Worm (Caenorhabditis elegans) whole organism, midembryonic: ENCODE data around the gene eat-17.

ENCODE experiments used
- cog-1 ChIP-seq: sonication (generic microtip); optimal IDR thresholded peaks from 2 replicates; lab custom pipeline; 2016; ENCODE audit warnings: missing genetic modification characterization, missing compliant biosample characterization
- flt-1 ChIP-seq: fragments of 200-800 bp; sonication (Bioruptor generic); IDR thresholded peaks from 2 replicates; pipeline ENCODE4 v1.3.6; 2022; ENCODE audit warnings: missing genetic modification characterization, missing compliant biosample characterization
- klf-2 ChIP-seq: fragments of 200-800 bp; sonication (Bioruptor generic); conservative IDR thresholded peaks from 2 replicates; pipeline ENCODE4 v1.3.6; 2022; ENCODE audit warnings: missing genetic modification reagents, missing genetic modification characterization, missing compliant biosample characterization
- med-1 ChIP-seq: sonication (generic microtip); optimal IDR thresholded peaks from 2 replicates; lab custom pipeline; 2017; ENCODE audit warnings: missing genetic modification characterization, mild to moderate bottlenecking, missing compliant biosample characterization, antibody characterized with exemption, missing genetic modification reagents; ENCODE audit not compliant: insufficient read depth
- ztf-23 ChIP-seq: fragments of 200-800 bp; sonication (Bioruptor generic); IDR thresholded peaks from 2 replicates; pipeline ENCODE4 v1.3.6; 2022; ENCODE audit warnings: missing genetic modification reagents, missing genetic modification characterization, missing compliant biosample characterization
- ztf-29 ChIP-seq: fragments of 200-800 bp; sonication (Bioruptor generic); IDR thresholded peaks from 2 replicates; pipeline ENCODE4 v1.3.6; 2022; ENCODE audit warnings: missing genetic modification reagents, missing genetic modification characterization, missing compliant biosample characterization

DNA sequence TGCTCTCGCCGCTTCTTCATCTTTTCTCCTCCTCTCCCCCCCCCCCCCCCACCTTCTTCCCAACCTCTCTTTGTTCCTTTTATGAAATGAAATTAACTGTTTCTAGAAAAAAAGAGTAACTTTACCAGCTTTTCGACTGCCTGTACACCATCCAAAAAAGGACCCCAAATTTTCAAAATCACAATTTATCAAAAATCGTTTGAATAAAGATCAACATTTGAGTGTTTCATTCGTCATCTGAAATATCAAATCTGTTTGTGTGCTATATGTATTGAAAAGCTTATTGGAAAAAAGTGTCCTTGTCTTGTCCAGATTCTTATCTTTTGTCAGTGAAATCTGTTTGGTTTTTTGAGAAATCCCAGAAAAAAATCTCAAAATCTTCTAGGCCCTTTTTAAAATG, 34.5 kb upstream of the eat-17 start:
- TF ChIP-seq med-1 (GFP tag; lab: Kevin White, UChicago) (no peak), cog-1 (tag; lab: Kevin White, UChicago) (no peak), klf-2 (no peak), ztf-23 (no peak), flt-1 (no peak), ztf-29 (GFP tag; lab: Robert Waterston, UW) (no peak)
